Fruit fly (Drosophila melanogaster): ENCODE measurements around the gene CG12420.
A peak's percentile ranks its signal among the peaks of the same experiment; 100 is the strongest.

The CG12420 gene

DNA sequence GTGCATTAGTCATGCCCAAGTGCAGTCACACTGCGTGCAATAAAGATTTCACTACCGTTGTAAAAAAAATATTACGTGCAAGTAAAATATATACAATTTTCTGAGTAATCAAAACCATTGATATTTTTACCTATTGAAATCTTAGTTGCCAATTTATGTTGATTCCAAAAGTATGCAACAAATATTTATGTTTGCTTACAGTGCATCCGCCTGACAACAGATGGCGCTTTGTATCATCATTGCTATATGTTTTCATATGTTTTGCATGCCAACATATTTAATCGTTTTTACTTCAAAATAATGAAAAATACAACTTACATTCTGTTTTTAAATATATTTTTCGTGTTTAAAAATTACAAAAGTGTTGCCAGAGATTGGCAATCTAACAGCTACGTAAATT is 18.9 kb upstream of the CG12420 start:
- TF ChIP-seq Pif1A (GFP tag; optimal IDR thresholded peaks at IDR 0.05) = no peak
- TF ChIP-seq Snoo (tag; optimal IDR thresholded peaks at IDR 0.05) = no peak
- TF ChIP-seq CG34367 (tag; optimal IDR thresholded peaks at IDR 0.05) = peak; percentile 2
- TF ChIP-seq Ets98B (GFP tag; IDR thresholded peaks at IDR 0.05) = no peak
- TF ChIP-seq CG14655 (GFP tag; optimal IDR thresholded peaks at IDR 0.05) = peak; percentile 22
- peak; percentile 8 for TF ChIP-seq CG8301 (tag; optimal IDR thresholded peaks at IDR 0.05)
- TF ChIP-seq D1 (tag; optimal IDR thresholded peaks at IDR 0.05) = peak; percentile 65
- no peak for TF ChIP-seq CG10348 (GFP tag; IDR thresholded peaks at IDR 0.05)
- no peak for TF ChIP-seq CG32121 (GFP tag; IDR thresholded peaks at IDR 0.05)
- TF ChIP-seq CG15710 (tag; optimal IDR thresholded peaks at IDR 0.05) = no peak
- TF ChIP-seq fd96Ca (GFP tag; IDR thresholded peaks at IDR 0.05) = no peak
- TF ChIP-seq Pif1B (GFP tag; optimal IDR thresholded peaks at IDR 0.05) = no peak

DNA sequence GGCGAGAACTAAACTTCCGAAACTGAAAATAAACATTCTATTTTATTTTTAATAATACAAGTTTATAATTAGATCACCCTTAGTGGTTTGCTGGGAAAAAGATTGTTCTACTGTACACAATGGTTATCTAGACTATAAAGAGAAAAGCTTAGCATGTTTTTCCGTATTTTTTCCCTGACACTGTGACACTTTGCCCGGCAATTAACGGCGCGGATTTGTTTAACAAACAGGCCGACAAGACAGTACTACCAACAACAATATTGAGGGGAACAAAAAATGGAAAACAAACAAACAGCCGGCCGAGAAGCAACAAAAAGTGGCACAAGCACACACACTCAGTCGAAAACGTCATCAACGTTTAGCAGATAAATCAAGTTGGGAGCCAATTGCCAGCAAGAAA is 15.8 kb upstream of the CG12420 start:
- TF ChIP-seq CG4496 (GFP tag; IDR thresholded peaks at IDR 0.05) = 0 out of 3 replicates have a peak, but pooled peaks have one; percentile 17
- 0 out of 2 replicates have a peak, but pooled peaks have one; percentile 7 for TF ChIP-seq CG32121 (GFP tag; IDR thresholded peaks at IDR 0.05)
- no peak for TF ChIP-seq CG8301 (tag; optimal IDR thresholded peaks at IDR 0.05)

DNA sequence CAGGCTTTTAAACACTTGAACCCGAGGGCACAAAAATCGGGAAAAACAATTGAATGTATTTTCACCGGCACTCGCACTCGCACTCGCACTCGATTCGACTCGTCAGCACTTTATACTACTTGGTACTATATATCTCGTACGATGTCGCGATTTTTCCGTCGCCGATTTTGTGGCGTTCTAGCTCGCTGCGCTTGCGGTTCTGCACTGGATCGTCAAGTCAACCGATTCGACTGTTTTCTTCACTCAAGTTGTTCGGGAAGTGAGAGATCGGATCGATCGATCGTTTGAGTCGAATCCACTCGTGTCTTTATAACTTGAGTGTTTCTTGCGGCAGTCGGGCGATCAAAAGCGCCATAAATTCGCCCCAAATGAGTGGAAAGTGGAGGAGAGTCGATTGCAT is 9.7 kb upstream of the CG12420 start, which contains the start of gene Timp:
Gene Timp (minus strand): TSS at position 209 of the 400 bp plus-strand sequence.
- TF ChIP-seq Ets98B (GFP tag; IDR thresholded peaks at IDR 0.05) (peak; percentile 20; the same call in 1 of the 2 replicates), CG13204 (GFP tag; optimal IDR thresholded peaks at IDR 0.05) (no peak), fd96Ca (GFP tag; IDR thresholded peaks at IDR 0.05) (no peak; the same call in 2 of the 3 replicates), CG32121 (GFP tag; IDR thresholded peaks at IDR 0.05) (peak; percentile 39; the same call in 1 of the 2 replicates), CG17806 (tag; optimal IDR thresholded peaks at IDR 0.05) (no peak), gl (tag; optimal IDR thresholded peaks at IDR 0.05) (no peak), CG12605 (GFP tag; IDR thresholded peaks at IDR 0.05) (peak; percentile 26; the same call in 1 of the 2 replicates), CG10348 (GFP tag; IDR thresholded peaks at IDR 0.05) (no peak), EcR (GFP tag; optimal IDR thresholded peaks at IDR 0.05) (no peak), CG4496 (GFP tag; IDR thresholded peaks at IDR 0.05) (peak; percentile 54; the same call in 1 of the 3 replicates), CG8301 (tag; optimal IDR thresholded peaks at IDR 0.05) (no peak), CG34367 (tag; optimal IDR thresholded peaks at IDR 0.05) (no peak), CG15710 (tag; optimal IDR thresholded peaks at IDR 0.05) (no peak), CG9948 (tag; optimal IDR thresholded peaks at IDR 0.05) (no peak), D1 (tag; optimal IDR thresholded peaks at IDR 0.05) (no peak), Pif1A (GFP tag; optimal IDR thresholded peaks at IDR 0.05) (no peak), CG8159 (tag; optimal IDR thresholded peaks at IDR 0.05) (no peak), Snoo (tag; optimal IDR thresholded peaks at IDR 0.05) (no peak), CG14655 (GFP tag; optimal IDR thresholded peaks at IDR 0.05) (no peak), Pif1B (GFP tag; optimal IDR thresholded peaks at IDR 0.05) (no peak), rn (GFP tag; IDR thresholded peaks at IDR 0.05) (no peak)

DNA sequence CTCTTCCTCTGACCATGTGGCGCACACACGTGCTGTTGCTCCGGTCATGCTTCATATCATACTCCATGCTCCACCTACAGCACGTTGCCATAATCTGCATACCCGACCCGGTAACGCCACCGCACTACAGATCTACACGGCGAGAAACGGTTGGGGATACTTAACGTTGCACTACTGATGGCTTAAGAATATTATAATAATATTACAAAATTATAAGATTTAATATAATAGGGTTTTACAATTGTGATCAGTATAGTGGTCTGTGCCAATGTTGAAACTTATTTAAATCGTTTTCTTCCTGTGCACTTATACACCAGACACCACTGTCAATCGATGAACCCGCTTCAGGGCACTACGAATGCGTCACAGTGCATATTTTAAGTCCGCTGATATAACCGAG is 9.1 kb upstream of the CG12420 start:
- TF ChIP-seq D1 (tag; optimal IDR thresholded peaks at IDR 0.05) (peak; percentile 81), CG12605 (GFP tag; IDR thresholded peaks at IDR 0.05) (peak; percentile 77), CG10348 (GFP tag; IDR thresholded peaks at IDR 0.05) (peak; percentile 37; the same call in 1 of the 2 replicates), CG9948 (tag; optimal IDR thresholded peaks at IDR 0.05) (peak; percentile 90), CG14655 (GFP tag; optimal IDR thresholded peaks at IDR 0.05) (peak; percentile 89), CG32121 (GFP tag; IDR thresholded peaks at IDR 0.05) (peak; percentile 91), CG13204 (GFP tag; optimal IDR thresholded peaks at IDR 0.05) (peak; percentile 83), fd96Ca (GFP tag; IDR thresholded peaks at IDR 0.05) (peak; percentile 89), CG8159 (tag; optimal IDR thresholded peaks at IDR 0.05) (peak; percentile 95), CG8301 (tag; optimal IDR thresholded peaks at IDR 0.05) (peak; percentile 83), gl (tag; optimal IDR thresholded peaks at IDR 0.05) (peak; percentile 83), EcR (GFP tag; optimal IDR thresholded peaks at IDR 0.05) (peak; percentile 90), CG34367 (tag; optimal IDR thresholded peaks at IDR 0.05) (peak; percentile 91), CG4496 (GFP tag; IDR thresholded peaks at IDR 0.05) (peak; percentile 95), CG15710 (tag; optimal IDR thresholded peaks at IDR 0.05) (peak; percentile 96), Pif1A (GFP tag; optimal IDR thresholded peaks at IDR 0.05) (peak; percentile 87), Ets98B (GFP tag; IDR thresholded peaks at IDR 0.05) (peak; percentile 90), Snoo (tag; optimal IDR thresholded peaks at IDR 0.05) (peak; percentile 82), Pif1B (GFP tag; optimal IDR thresholded peaks at IDR 0.05) (peak; percentile 86), CG17806 (tag; optimal IDR thresholded peaks at IDR 0.05) (peak; percentile 94), rn (GFP tag; IDR thresholded peaks at IDR 0.05) (peak; percentile 90)

DNA sequence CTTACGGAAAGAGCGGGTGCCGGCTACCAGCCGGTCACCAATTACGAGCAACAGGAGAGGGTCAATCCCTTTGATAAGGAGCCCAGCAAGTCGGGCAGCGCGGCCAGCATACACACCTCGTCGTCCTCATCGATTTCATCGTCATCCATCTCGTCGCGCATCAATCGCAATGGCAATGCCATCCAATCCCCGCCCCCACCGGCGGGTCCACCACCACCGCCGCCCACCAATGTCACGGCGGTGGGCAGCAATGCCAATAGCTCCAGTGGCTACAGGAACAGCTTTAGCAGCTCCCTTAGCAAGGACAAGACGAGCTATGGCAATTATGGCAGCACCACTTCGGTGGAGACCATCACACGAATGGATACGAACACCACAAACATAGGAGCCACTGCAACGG is 4.5 kb upstream of the CG12420 start:
- TF ChIP-seq CG34367 (tag; optimal IDR thresholded peaks at IDR 0.05) = no peak
- TF ChIP-seq CG12605 (GFP tag; IDR thresholded peaks at IDR 0.05) = no peak
- TF ChIP-seq CG32121 (GFP tag; IDR thresholded peaks at IDR 0.05) = no peak
- no peak for TF ChIP-seq CG13204 (GFP tag; optimal IDR thresholded peaks at IDR 0.05)
- no peak for TF ChIP-seq Snoo (tag; optimal IDR thresholded peaks at IDR 0.05)
- no peak for TF ChIP-seq gl (tag; optimal IDR thresholded peaks at IDR 0.05)
- no peak for TF ChIP-seq CG4496 (GFP tag; IDR thresholded peaks at IDR 0.05)
- TF ChIP-seq CG9948 (tag; optimal IDR thresholded peaks at IDR 0.05) = no peak
- no peak for TF ChIP-seq Pif1A (GFP tag; optimal IDR thresholded peaks at IDR 0.05)
- TF ChIP-seq fd96Ca (GFP tag; IDR thresholded peaks at IDR 0.05) = no peak
- no peak for TF ChIP-seq CG10348 (GFP tag; IDR thresholded peaks at IDR 0.05)
- TF ChIP-seq CG17806 (tag; optimal IDR thresholded peaks at IDR 0.05) = no peak

DNA sequence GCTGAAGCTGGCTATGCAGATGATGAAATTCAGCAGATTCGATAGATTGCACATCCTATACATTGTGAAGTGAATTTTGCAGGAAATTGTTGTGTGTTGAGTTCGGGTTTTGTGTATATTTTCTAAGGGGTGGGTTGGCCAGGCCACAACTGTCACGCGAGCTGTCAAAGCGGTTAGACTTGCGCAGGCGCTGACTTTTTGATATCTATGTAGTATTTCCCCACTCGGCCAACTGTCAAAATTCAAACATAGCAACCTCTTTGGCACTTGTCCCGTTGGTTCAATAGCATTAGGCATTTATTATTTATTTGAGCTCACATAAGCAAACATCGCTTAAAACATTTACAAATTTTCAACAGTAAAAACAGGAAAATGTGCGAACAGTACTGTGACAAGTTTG is 2.1 kb downstream of the CG12420 start, which contains the start of the genes CG12817 and CG34107:
Gene CG12817 (minus strand): TSS at position 132 of the 400 bp plus-strand sequence.
Gene CG34107 (plus strand): TSS at position 316 of the 400 bp plus-strand sequence.
- TF ChIP-seq CG32121 (GFP tag; IDR thresholded peaks at IDR 0.05) = no peak
